Worm (Caenorhabditis elegans): ENCODE results near the gene scav-4.

ce11 chrX:12935694-12936093 lies 45.9 kb upstream of the scav-4 start:
- TF ChIP-seq ama-1 (optimal IDR thresholded peaks at IDR 0.05) = no peak
- no peak for TF ChIP-seq ama-1 (GFP tag; optimal IDR thresholded peaks at IDR 0.05)
- no peak for TF ChIP-seq nhr-90 (tag; optimal IDR thresholded peaks at IDR 0.05)
- no peak for TF ChIP-seq sptf-2 (GFP tag; optimal IDR thresholded peaks at IDR 0.05)
- no peak for TF ChIP-seq B0336.3 (GFP tag; IDR thresholded peaks at IDR 0.05)
- no peak for TF ChIP-seq F49E8.2 (tag; optimal IDR thresholded peaks at IDR 0.05; ENCODE audit: insufficient read depth)
- TF ChIP-seq dpl-1 (GFP tag; optimal IDR thresholded peaks at IDR 0.05) = no peak
- no peak for TF ChIP-seq lag-1 (GFP tag; IDR thresholded peaks at IDR 0.05)
- TF ChIP-seq Y53F4B.3 (GFP tag; IDR thresholded peaks at IDR 0.05) = no peak
- TF ChIP-seq lin-40 (tag; optimal IDR thresholded peaks at IDR 0.05) = no peak
- TF ChIP-seq F57C9.4 (tag; optimal IDR thresholded peaks at IDR 0.05) = no peak

Data from whole organism, young adult.